Worm (Caenorhabditis elegans): ENCODE data around the gene srw-102.

srw-102 gene

DNA sequence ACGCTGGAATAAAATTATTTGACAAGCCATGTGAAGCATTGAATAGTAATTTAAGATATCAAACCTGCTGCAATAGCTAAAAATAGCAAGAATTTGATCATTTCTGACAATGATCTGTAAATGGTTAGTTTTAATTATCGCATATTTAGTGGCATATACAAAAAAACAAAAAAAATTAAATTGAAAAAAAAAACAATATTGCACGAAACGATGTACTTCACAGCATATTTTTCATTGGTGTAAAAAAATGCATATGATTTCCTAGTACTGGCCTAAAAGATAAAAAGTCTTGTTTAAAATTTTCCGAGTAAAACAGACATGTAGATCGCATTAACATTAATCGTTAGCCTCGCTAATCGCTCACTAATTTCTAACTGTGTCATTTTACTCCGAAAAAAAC, 29.0 kb downstream of the srw-102 start, which contains the start of gene ZK697.8:
Gene ZK697.8, minus strand, starts transcription at position 101 of the 400 bp plus-strand sequence.
- TF ChIP-seq elt-1 (tag; optimal IDR thresholded peaks at IDR 0.05; ENCODE audit: borderline replicate concordance, insufficient read depth) (no peak), elt-3 (tag; optimal IDR thresholded peaks at IDR 0.05) (no peak), lin-13 (tag; optimal IDR thresholded peaks at IDR 0.05) (no peak), nhr-237 (tag; optimal IDR thresholded peaks at IDR 0.05) (no peak), nhr-12 (tag; optimal IDR thresholded peaks at IDR 0.05) (no peak)

DNA sequence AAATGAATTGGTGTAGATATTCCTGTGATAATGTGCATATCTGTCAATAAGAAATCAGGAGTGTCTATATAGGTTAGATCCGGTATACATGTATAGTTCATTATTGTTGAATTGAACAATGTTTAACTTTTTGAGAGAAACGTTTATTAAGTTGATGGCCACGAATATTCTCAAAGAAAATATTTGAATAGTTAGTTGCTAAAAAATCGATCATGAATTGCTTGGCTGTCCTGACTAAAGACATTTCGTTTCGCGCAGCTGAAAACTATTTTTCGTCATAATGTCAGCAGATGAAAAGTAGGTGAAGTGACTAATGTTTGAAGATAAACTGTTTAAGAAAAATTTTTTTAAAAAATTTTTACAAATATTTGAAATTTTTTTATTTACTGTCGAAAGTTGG, 31.4 kb downstream of the srw-102 start, which contains the start of gene srh-199:
Gene srh-199, minus strand, starts transcription at position 101 of the 400 bp plus-strand sequence.
- TF ChIP-seq elt-1 (tag; optimal IDR thresholded peaks at IDR 0.05; ENCODE audit: borderline replicate concordance, insufficient read depth) (no peak), M03D4.4 (tag; optimal IDR thresholded peaks at IDR 0.05) (no peak), snpc-4 (tag; optimal IDR thresholded peaks at IDR 0.05) (no peak), ceh-43 (GFP tag; optimal IDR thresholded peaks at IDR 0.05) (no peak), unc-62 (GFP tag; optimal IDR thresholded peaks at IDR 0.05) (no peak), elt-3 (tag; optimal IDR thresholded peaks at IDR 0.05) (no peak), cnd-1 (tag; optimal IDR thresholded peaks at IDR 0.05) (no peak), nhr-237 (tag; optimal IDR thresholded peaks at IDR 0.05) (no peak), zip-8 (tag; optimal IDR thresholded peaks at IDR 0.05) (no peak), pha-4 (tag; optimal IDR thresholded peaks at IDR 0.05) (no peak), drap-1 (GFP tag; optimal IDR thresholded peaks at IDR 0.05) (no peak), ceh-39 (tag; optimal IDR thresholded peaks at IDR 0.05) (no peak), nhr-76 (tag; optimal IDR thresholded peaks at IDR 0.05) (no peak), nhr-28 (tag; optimal IDR thresholded peaks at IDR 0.05) (no peak), mls-2 (tag; optimal IDR thresholded peaks at IDR 0.05) (no peak), ztf-11 (tag; optimal IDR thresholded peaks at IDR 0.05) (no peak), lin-13 (tag; optimal IDR thresholded peaks at IDR 0.05) (no peak), ceh-83 (GFP tag; optimal IDR thresholded peaks at IDR 0.05) (no peak), sem-2 (GFP tag; optimal IDR thresholded peaks at IDR 0.05) (no peak), mab-5 (tag; optimal IDR thresholded peaks at IDR 0.05) (no peak)

DNA sequence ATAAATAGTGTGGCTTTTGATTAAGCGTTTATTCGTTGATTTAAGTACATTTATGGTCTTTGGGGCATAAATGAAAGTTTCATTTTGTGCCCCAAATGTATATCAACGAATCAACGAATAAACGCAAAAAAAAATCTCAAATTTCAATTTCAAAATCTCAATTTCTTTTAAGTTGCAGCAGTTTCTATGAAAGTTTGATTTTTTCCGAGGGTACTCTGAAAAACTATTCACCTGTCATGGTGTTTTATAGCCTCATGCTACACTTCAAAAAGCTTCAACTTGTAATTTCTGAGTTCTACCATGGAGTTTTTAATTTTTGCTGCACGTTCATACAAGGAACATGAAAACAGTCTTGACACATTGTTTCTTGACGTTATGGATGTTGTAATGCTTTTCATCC, 32.5 kb downstream of the srw-102 start, which contains the start of gene ZK697.1:
Gene ZK697.1, plus strand, starts transcription at position 301 of the 400 bp plus-strand sequence.
- TF ChIP-seq nhr-12 (tag; optimal IDR thresholded peaks at IDR 0.05): no peak
- TF ChIP-seq elt-1 (tag; optimal IDR thresholded peaks at IDR 0.05; ENCODE audit: borderline replicate concordance, insufficient read depth): no peak
- TF ChIP-seq snpc-4 (tag; optimal IDR thresholded peaks at IDR 0.05): no peak
- TF ChIP-seq nhr-237 (tag; optimal IDR thresholded peaks at IDR 0.05): no peak
- TF ChIP-seq sem-2 (GFP tag; optimal IDR thresholded peaks at IDR 0.05): no peak
- TF ChIP-seq ces-1 (GFP tag; optimal IDR thresholded peaks at IDR 0.05): no peak
- TF ChIP-seq flh-1 (GFP tag; optimal IDR thresholded peaks at IDR 0.05): no peak
- no peak for TF ChIP-seq mep-1 (tag; optimal IDR thresholded peaks at IDR 0.05)
- TF ChIP-seq mls-2 (tag; optimal IDR thresholded peaks at IDR 0.05): no peak
- no peak for TF ChIP-seq hlh-1 (tag; optimal IDR thresholded peaks at IDR 0.05)
- TF ChIP-seq tbx-8 (GFP tag; optimal IDR thresholded peaks at IDR 0.05): no peak
- TF ChIP-seq ceh-39 (tag; optimal IDR thresholded peaks at IDR 0.05): no peak

DNA sequence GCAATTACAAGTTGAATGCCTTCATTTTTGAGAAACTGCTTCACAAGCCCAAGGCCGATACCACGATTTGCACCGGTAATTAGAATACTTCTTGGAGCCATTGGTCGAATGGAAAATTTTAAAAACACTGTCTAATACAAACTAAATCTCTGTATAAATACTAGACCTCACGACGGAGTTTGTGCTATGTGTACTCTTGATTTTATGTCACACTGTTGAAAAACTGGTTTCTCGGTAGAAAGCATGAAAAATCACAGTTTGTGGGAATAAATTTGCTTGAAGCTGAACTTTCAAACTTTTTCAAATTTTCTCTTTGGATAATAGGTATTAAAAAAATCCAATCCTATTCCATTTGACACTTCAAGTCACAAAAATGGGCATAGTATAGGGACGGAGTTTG, 35.6 kb downstream of the srw-102 start, which contains the start of gene ZK697.14:
Gene ZK697.14, minus strand, starts transcription at position 101 of the 400 bp plus-strand sequence.
- no peak for TF ChIP-seq nhr-12 (tag; optimal IDR thresholded peaks at IDR 0.05)
- no peak for TF ChIP-seq lin-32 (GFP tag; optimal IDR thresholded peaks at IDR 0.05)
- TF ChIP-seq sem-2 (GFP tag; optimal IDR thresholded peaks at IDR 0.05): no peak
- no peak for TF ChIP-seq lsy-2 (tag; optimal IDR thresholded peaks at IDR 0.05)
- TF ChIP-seq sptf-1 (tag; optimal IDR thresholded peaks at IDR 0.05): no peak

DNA sequence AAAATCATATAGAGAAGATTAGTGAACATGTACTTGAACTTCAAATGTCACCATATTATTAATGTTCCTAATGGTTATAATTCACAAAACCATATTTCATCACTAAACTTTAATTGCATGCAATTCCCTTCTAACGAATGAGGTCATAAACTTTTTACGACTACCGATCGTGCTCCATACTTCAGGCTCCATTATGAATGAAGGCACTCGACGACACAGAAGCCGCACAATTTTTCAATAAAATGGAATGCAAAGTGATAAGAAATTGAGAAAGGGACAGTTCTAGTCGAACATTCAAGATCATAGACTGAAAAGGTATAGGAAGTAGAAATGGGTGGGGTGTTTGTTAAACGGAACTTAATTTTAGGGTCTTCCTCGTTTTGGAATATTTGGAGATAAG, 36.1 kb downstream of the srw-102 start:
- TF ChIP-seq ceh-43 (GFP tag; optimal IDR thresholded peaks at IDR 0.05) (no peak), mab-5 (tag; optimal IDR thresholded peaks at IDR 0.05) (no peak), ztf-11 (tag; optimal IDR thresholded peaks at IDR 0.05) (no peak), nhr-76 (tag; optimal IDR thresholded peaks at IDR 0.05) (no peak)

DNA sequence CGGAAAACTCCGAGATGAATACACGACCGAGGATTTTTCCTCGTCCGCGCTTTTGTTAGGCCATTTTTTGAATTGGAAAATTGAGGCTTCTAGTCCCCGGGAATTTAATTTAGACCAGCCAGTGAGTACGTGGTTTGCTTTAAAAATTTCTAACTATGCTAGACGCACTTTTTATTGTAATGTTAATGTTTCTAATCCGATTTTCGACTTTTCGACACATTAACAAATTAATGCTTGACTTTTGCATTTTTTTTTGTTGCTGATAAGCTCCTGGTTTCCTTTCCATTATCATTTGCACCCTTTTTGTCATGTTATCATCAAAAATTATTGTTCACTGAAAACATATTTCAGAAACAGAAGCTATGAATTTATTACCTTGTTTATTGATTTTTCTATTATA, 36.8 kb downstream of the srw-102 start, which contains the start of gene clec-204:
Gene clec-204, plus strand, starts transcription at position 301 of the 400 bp plus-strand sequence.
- TF ChIP-seq mab-5 (tag; optimal IDR thresholded peaks at IDR 0.05): no peak
- TF ChIP-seq cnd-1 (tag; optimal IDR thresholded peaks at IDR 0.05): no peak
- no peak for TF ChIP-seq unc-62 (GFP tag; optimal IDR thresholded peaks at IDR 0.05)
- TF ChIP-seq ceh-83 (GFP tag; optimal IDR thresholded peaks at IDR 0.05): no peak
- no peak for TF ChIP-seq mep-1 (tag; optimal IDR thresholded peaks at IDR 0.05)
- TF ChIP-seq nhr-237 (tag; optimal IDR thresholded peaks at IDR 0.05): no peak
- TF ChIP-seq ces-1 (GFP tag; optimal IDR thresholded peaks at IDR 0.05): no peak
- TF ChIP-seq sptf-1 (tag; optimal IDR thresholded peaks at IDR 0.05): no peak
- no peak for TF ChIP-seq hlh-1 (tag; optimal IDR thresholded peaks at IDR 0.05)
- TF ChIP-seq nhr-28 (tag; optimal IDR thresholded peaks at IDR 0.05): no peak
- TF ChIP-seq drap-1 (GFP tag; optimal IDR thresholded peaks at IDR 0.05): no peak
- TF ChIP-seq elt-3 (tag; optimal IDR thresholded peaks at IDR 0.05): no peak
- TF ChIP-seq M03D4.4 (tag; optimal IDR thresholded peaks at IDR 0.05): no peak

All from whole organism, mixed stage, embryonic.